Worm (Caenorhabditis elegans) whole organism, midembryonic: ENCODE data around the gene F19B10.6.

Experiments used
- T22C8.4 ChIP-seq: fragments of 200-800 bp; sonication (Bioruptor generic); IDR thresholded peaks from 2 replicates; pipeline ENCODE4 v1.3.6; 2022; ENCODE audit warnings: missing genetic modification characterization, missing compliant biosample characterization
- flt-1 ChIP-seq: fragments of 200-800 bp; sonication (Bioruptor generic); IDR thresholded peaks from 2 replicates; pipeline ENCODE4 v1.3.6; 2022; ENCODE audit warnings: missing genetic modification characterization, missing compliant biosample characterization

- TF ChIP-seq T22C8.4 (no peak), flt-1 (no peak)
These were observed 23.5 kb downstream of the F19B10.6 start, which contains the start of gene M151.10 for ce11 chrII:3640197-3640596.
